Worm (Caenorhabditis elegans) whole organism, L4/young adult: ENCODE results near the gene msp-36.

Source experiments
- W03F9.2 ChIP-seq: fragments of 150-350 bp; optimal IDR thresholded peaks from 2 replicates; lab custom pipeline; 2014; ENCODE audit warnings: missing biosample characterization, missing genetic modification characterization
- dao-5 ChIP-seq: sonication (generic microtip); optimal IDR thresholded peaks from 2 replicates; lab custom pipeline; 2016; ENCODE audit warnings: missing genotype, missing genetic modification characterization, moderate library complexity, missing compliant biosample characterization
- him-1 ChIP-seq: sonication (generic microtip); optimal IDR thresholded peaks from 2 replicates; lab custom pipeline; 2016; ENCODE audit warnings: missing genotype, missing genetic modification reagents, missing genetic modification characterization, missing compliant biosample characterization

Gene msp-36

DNA sequence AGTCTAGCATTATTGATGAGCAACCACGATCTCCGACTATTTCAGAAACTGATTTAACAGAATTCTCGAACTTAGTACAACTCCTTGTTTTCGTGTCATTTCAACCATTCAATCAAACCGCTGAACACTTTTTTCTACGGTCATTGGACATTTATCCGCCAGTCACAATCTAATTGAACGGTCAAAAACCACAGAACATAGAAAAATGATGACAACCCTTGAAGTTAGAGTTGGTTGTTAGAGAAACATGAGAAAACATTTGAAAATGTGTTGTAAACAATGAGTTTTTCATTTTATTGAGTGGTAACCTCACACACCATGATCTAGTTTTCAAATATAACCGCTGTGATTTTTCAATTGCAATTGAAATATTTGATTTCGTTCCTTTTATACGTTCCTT lies 49.3 kb downstream of the msp-36 start:
- TF ChIP-seq W03F9.2 (tag; lab: Kevin White, UChicago), result no peak
- no peak for TF ChIP-seq him-1 (tag; lab: Kevin White, UChicago)
- TF ChIP-seq dao-5 (tag; lab: Kevin White, UChicago), result no peak

DNA sequence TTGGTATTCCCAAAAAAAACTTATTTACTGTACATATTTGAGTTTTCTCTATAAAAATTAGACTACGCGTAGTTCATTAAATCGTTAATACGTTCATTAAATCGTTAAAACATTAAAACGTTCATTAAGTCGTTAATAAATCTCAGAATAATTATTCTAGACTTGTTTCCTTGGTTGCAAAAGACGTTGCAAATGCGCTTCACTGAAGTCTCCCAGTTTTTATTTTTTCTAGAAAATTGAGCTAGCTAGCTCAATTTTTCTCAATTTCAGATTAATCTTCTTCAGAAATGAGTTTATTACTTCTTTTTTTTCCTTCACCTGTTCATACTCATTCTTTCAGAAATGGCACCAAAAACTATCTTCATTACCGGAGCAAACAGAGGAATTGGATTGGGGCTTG lies 49.7 kb downstream of the msp-36 start:
- TF ChIP-seq dao-5 (tag; lab: Kevin White, UChicago), result no peak
- TF ChIP-seq W03F9.2 (tag; lab: Kevin White, UChicago), result no peak
- no peak for TF ChIP-seq him-1 (tag; lab: Kevin White, UChicago)
